Worm (Caenorhabditis elegans) whole organism, L3 larva: Measurements from ENCODE around the gene let-653.

Source experiments
- egl-27 ChIP-seq: sonication (generic microtip); optimal IDR thresholded peaks from 4 replicates; lab custom pipeline; 2017; ENCODE audit warnings: missing biosample characterization, missing genetic modification reagents, missing genetic modification characterization
- fkh-10 ChIP-seq: sonication (generic microtip); optimal IDR thresholded peaks from 2 replicates; lab custom pipeline; 2017; ENCODE audit warnings: missing biosample characterization, missing genetic modification reagents, missing genetic modification characterization
- lin-15B ChIP-seq: fragments of 150-350 bp; optimal IDR thresholded peaks from 2 replicates; lab custom pipeline; 2014; ENCODE audit warnings: missing biosample characterization, missing genetic modification characterization
- nhr-11 ChIP-seq: fragments of 150-350 bp; optimal IDR thresholded peaks from 2 replicates; lab custom pipeline; 2014; ENCODE audit warnings: missing biosample characterization, missing genetic modification characterization

- peak; percentile 65 for TF ChIP-seq nhr-11 (tag; lab: Kevin White, UChicago)
- peak; percentile 89 for TF ChIP-seq lin-15B (tag; lab: Kevin White, UChicago)
- peak; percentile 66 for TF ChIP-seq fkh-10
- TF ChIP-seq egl-27 (tag; lab: Kevin White, UChicago): peak; percentile 20
Observed at ce11 chrIV:11857159-11857565, 28.3 kb upstream of the let-653 start.
